Worm (Caenorhabditis elegans) whole organism, late embryonic: Measurements from ENCODE around the gene srh-246.

Experiments
- C08G9.2 ChIP-seq: sonication (generic microtip); optimal IDR thresholded peaks from 2 replicates; lab custom pipeline; 2016; ENCODE audit warnings: mild to moderate bottlenecking, missing genetic modification characterization, moderate library complexity, missing compliant biosample characterization
- C38D4.7 ChIP-seq: fragments of 200-800 bp; sonication (Bioruptor generic); optimal IDR thresholded peaks from 2 replicates; lab custom pipeline; 2018; ENCODE audit warnings: mild to moderate bottlenecking, missing genetic modification characterization, moderate library complexity, missing compliant biosample characterization
- K09A11.1 ChIP-seq: sonication (generic microtip); optimal IDR thresholded peaks from 2 replicates; lab custom pipeline; 2017; ENCODE audit warnings: antibody characterized with exemption, mild to moderate bottlenecking, missing genetic modification characterization, missing compliant biosample characterization; ENCODE audit not compliant: insufficient read depth
- Y22D7AL.16 ChIP-seq: sonication (generic microtip); optimal IDR thresholded peaks from 2 replicates; lab custom pipeline; 2016; ENCODE audit warnings: missing genetic modification characterization, missing compliant biosample characterization
- ama-1 ChIP-seq: fragments of 150-350 bp; optimal IDR thresholded peaks from 2 replicates; lab custom pipeline; 2014
- ceh-14 ChIP-seq: sonication (generic microtip); optimal IDR thresholded peaks from 2 replicates; lab custom pipeline; 2016; ENCODE audit warnings: missing genotype, missing genetic modification characterization, missing compliant biosample characterization
- ceh-18 ChIP-seq: sonication (generic microtip); optimal IDR thresholded peaks from 2 replicates; lab custom pipeline; 2016; ENCODE audit warnings: missing genetic modification characterization, missing compliant biosample characterization
- ceh-19 ChIP-seq: fragments of 200-800 bp; sonication (Bioruptor generic); optimal IDR thresholded peaks from 2 replicates; lab custom pipeline; 2018; ENCODE audit warnings: mild to moderate bottlenecking, missing genetic modification characterization, missing compliant biosample characterization
- ceh-2 ChIP-seq: sonication (generic microtip); optimal IDR thresholded peaks from 2 replicates; lab custom pipeline; 2016; ENCODE audit warnings: missing genotype, missing genetic modification characterization, missing compliant biosample characterization
- ceh-22 ChIP-seq: sonication (generic microtip); optimal IDR thresholded peaks from 2 replicates; lab custom pipeline; 2017; ENCODE audit warnings: missing biosample characterization, missing genetic modification characterization
- ceh-24 ChIP-seq: sonication (generic microtip); optimal IDR thresholded peaks from 2 replicates; lab custom pipeline; 2016; ENCODE audit warnings: mild to moderate bottlenecking, missing genetic modification characterization, missing compliant biosample characterization
- ceh-30 ChIP-seq: fragments of 150-350 bp; optimal IDR thresholded peaks from 2 replicates; lab custom pipeline; 2014; ENCODE audit warnings: missing biosample characterization, missing genetic modification characterization
- ceh-31 ChIP-seq: sonication (generic microtip); optimal IDR thresholded peaks from 2 replicates; lab custom pipeline; 2016; ENCODE audit warnings: missing genetic modification characterization, missing compliant biosample characterization
- ceh-34 ChIP-seq: sonication (generic microtip); optimal IDR thresholded peaks from 2 replicates; lab custom pipeline; 2016; ENCODE audit warnings: mild to moderate bottlenecking, missing genetic modification characterization, missing compliant biosample characterization
- ceh-48 ChIP-seq: sonication (generic microtip); optimal IDR thresholded peaks from 2 replicates; lab custom pipeline; 2016; ENCODE audit warnings: missing genetic modification characterization, inconsistent platforms, missing compliant biosample characterization
- ceh-6 ChIP-seq: fragments of 200-800 bp; sonication (Bioruptor generic); optimal IDR thresholded peaks from 2 replicates; lab custom pipeline; 2018; ENCODE audit warnings: mild to moderate bottlenecking, missing genetic modification characterization, missing compliant biosample characterization
- che-1 ChIP-seq: sonication (generic microtip); optimal IDR thresholded peaks from 2 replicates; lab custom pipeline; 2016; ENCODE audit warnings: mild to moderate bottlenecking, missing genetic modification characterization, missing compliant biosample characterization
- dmd-4 ChIP-seq: sonication (generic microtip); optimal IDR thresholded peaks from 2 replicates; lab custom pipeline; 2016; ENCODE audit warnings: borderline replicate concordance, missing genetic modification characterization, missing compliant biosample characterization
- dve-1 ChIP-seq: sonication (generic microtip); optimal IDR thresholded peaks from 2 replicates; lab custom pipeline; 2017; ENCODE audit warnings: antibody characterized with exemption, mild to moderate bottlenecking, missing genetic modification characterization, missing compliant biosample characterization
- eyg-1 ChIP-seq: sonication (generic microtip); optimal IDR thresholded peaks from 2 replicates; lab custom pipeline; 2016; ENCODE audit warnings: missing genotype, missing genetic modification characterization, missing compliant biosample characterization
- fax-1 ChIP-seq: sonication (generic microtip); optimal IDR thresholded peaks from 2 replicates; lab custom pipeline; 2016; ENCODE audit warnings: missing genotype, missing genetic modification characterization, missing compliant biosample characterization
- fkh-6 ChIP-seq: sonication (generic microtip); optimal IDR thresholded peaks from 2 replicates; lab custom pipeline; 2016; ENCODE audit warnings: missing genetic modification characterization, missing compliant biosample characterization
- hlh-13 ChIP-seq: fragments of 200-800 bp; sonication (Bioruptor generic); optimal IDR thresholded peaks from 2 replicates; lab custom pipeline; 2018; ENCODE audit warnings: mild to moderate bottlenecking, missing genetic modification characterization, missing compliant biosample characterization
- hlh-15 ChIP-seq: sonication (generic microtip); optimal IDR thresholded peaks from 2 replicates; lab custom pipeline; 2016; ENCODE audit warnings: missing genetic modification characterization, missing compliant biosample characterization
- lim-6 ChIP-seq: sonication (generic microtip); optimal IDR thresholded peaks from 2 replicates; lab custom pipeline; 2016; ENCODE audit warnings: missing genetic modification characterization, missing compliant biosample characterization
- lin-11 ChIP-seq: fragments of 200-800 bp; sonication (Bioruptor generic); optimal IDR thresholded peaks from 2 replicates; lab custom pipeline; 2018; ENCODE audit warnings: mild to moderate bottlenecking, missing genetic modification characterization, missing compliant biosample characterization
- madf-2 ChIP-seq: sonication (generic microtip); optimal IDR thresholded peaks from 2 replicates; lab custom pipeline; 2017; ENCODE audit warnings: missing genetic modification characterization, missing compliant biosample characterization
- nhr-11 ChIP-seq: fragments of 150-350 bp; optimal IDR thresholded peaks from 2 replicates; lab custom pipeline; 2014; ENCODE audit warnings: missing biosample characterization, missing genetic modification characterization
- nhr-232 ChIP-seq: sonication (generic microtip); optimal IDR thresholded peaks from 2 replicates; lab custom pipeline; 2016; ENCODE audit warnings: missing genetic modification characterization, missing compliant biosample characterization
- npax-4 ChIP-seq: sonication (generic microtip); optimal IDR thresholded peaks from 2 replicates; lab custom pipeline; 2016; ENCODE audit warnings: missing genetic modification characterization, missing compliant biosample characterization
- odd-2 ChIP-seq: sonication (generic microtip); optimal IDR thresholded peaks from 2 replicates; lab custom pipeline; 2017; ENCODE audit warnings: antibody characterized with exemption, mild to moderate bottlenecking, missing genetic modification characterization, missing compliant biosample characterization
- pax-1 ChIP-seq: fragments of 150-350 bp; optimal IDR thresholded peaks from 2 replicates; lab custom pipeline; 2014; ENCODE audit warnings: missing biosample characterization, missing genetic modification characterization
- pha-2 ChIP-seq: sonication (generic microtip); optimal IDR thresholded peaks from 2 replicates; lab custom pipeline; 2017; ENCODE audit warnings: mild to moderate bottlenecking, missing genetic modification characterization, missing compliant biosample characterization
- pha-4 ChIP-seq: fragments of 150-350 bp; optimal IDR thresholded peaks from 2 replicates; lab custom pipeline; 2018; ENCODE audit warnings: missing biosample characterization, missing genetic modification reagents, missing genetic modification characterization
- pros-1 ChIP-seq: fragments of 150-350 bp; optimal IDR thresholded peaks from 2 replicates; lab custom pipeline; 2014; ENCODE audit warnings: missing biosample characterization, missing genetic modification reagents, missing genetic modification characterization
- ref-2 ChIP-seq: sonication (generic microtip); optimal IDR thresholded peaks from 2 replicates; lab custom pipeline; 2016; ENCODE audit warnings: missing genetic modification characterization, missing compliant biosample characterization
- rnt-1 ChIP-seq: sonication (generic microtip); optimal IDR thresholded peaks from 2 replicates; lab custom pipeline; 2016; ENCODE audit warnings: missing genetic modification characterization, missing compliant biosample characterization
- sox-4 ChIP-seq: sonication (generic microtip); optimal IDR thresholded peaks from 2 replicates; lab custom pipeline; 2017; ENCODE audit warnings: mild to moderate bottlenecking, missing genetic modification characterization, inconsistent platforms, missing compliant biosample characterization
- tbx-7 ChIP-seq: sonication (generic microtip); optimal IDR thresholded peaks from 2 replicates; lab custom pipeline; 2016; ENCODE audit warnings: missing genotype, missing genetic modification characterization, missing compliant biosample characterization
- unc-3 ChIP-seq, 2 experiments: fragments of 200-800 bp in 1 of 2; sonication (Bioruptor generic) in 1 of 2; sonication (generic microtip) in 1 of 2; conservative IDR thresholded peaks in 1 of 2; optimal IDR thresholded peaks in 1 of 2; 2 replicates each; pipeline versions ENCODE4 v1.3.6 to Lab custom; 2016 to 2022; ENCODE audit warnings: missing compliant biosample characterization in 2 of 2, missing genetic modification characterization in 2 of 2, missing genetic modification reagents in 1 of 2
- zip-5 ChIP-seq: sonication (generic microtip); optimal IDR thresholded peaks from 2 replicates; lab custom pipeline; 2016; ENCODE audit warnings: missing genetic modification characterization, missing compliant biosample characterization
- ztf-16 ChIP-seq: sonication (generic microtip); optimal IDR thresholded peaks from 2 replicates; lab custom pipeline; 2017; ENCODE audit warnings: missing genetic modification characterization, missing compliant biosample characterization

srh-246 gene

ce11 chrV:699051-699450 lies 41.5 kb upstream of the srh-246 start:
- TF ChIP-seq ama-1: no peak
- TF ChIP-seq lin-11: no peak
- no peak for TF ChIP-seq nhr-11 (tag; lab: Kevin White, UChicago)
- no peak for TF ChIP-seq ceh-48
- TF ChIP-seq dve-1: no peak
- TF ChIP-seq madf-2 (tag; lab: Kevin White, UChicago): no peak
- TF ChIP-seq ceh-14: no peak
- TF ChIP-seq dmd-4 (tag; lab: Kevin White, UChicago): no peak
- TF ChIP-seq sox-4: no peak
- no peak for TF ChIP-seq C38D4.7 (GFP tag; lab: Kevin White, UChicago)
- TF ChIP-seq tbx-7: no peak
- TF ChIP-seq Y22D7AL.16 (tag; lab: Kevin White, UChicago): no peak
- no peak for TF ChIP-seq ceh-34
- no peak for TF ChIP-seq ref-2 (tag; lab: Kevin White, UChicago)
- no peak for TF ChIP-seq ztf-16 (tag; lab: Kevin White, UChicago)
- no peak for TF ChIP-seq npax-4 (tag; lab: Kevin White, UChicago)
- TF ChIP-seq ceh-19: no peak
- TF ChIP-seq K09A11.1 (tag; lab: Kevin White, UChicago): no peak
- TF ChIP-seq unc-3 (GFP tag; conservative IDR thresholded peaks at IDR 0.05; lab: Robert Waterston, UW): no peak
- TF ChIP-seq unc-3 (tag; optimal IDR thresholded peaks at IDR 0.05; lab: Kevin White, UChicago): no peak

DNA sequence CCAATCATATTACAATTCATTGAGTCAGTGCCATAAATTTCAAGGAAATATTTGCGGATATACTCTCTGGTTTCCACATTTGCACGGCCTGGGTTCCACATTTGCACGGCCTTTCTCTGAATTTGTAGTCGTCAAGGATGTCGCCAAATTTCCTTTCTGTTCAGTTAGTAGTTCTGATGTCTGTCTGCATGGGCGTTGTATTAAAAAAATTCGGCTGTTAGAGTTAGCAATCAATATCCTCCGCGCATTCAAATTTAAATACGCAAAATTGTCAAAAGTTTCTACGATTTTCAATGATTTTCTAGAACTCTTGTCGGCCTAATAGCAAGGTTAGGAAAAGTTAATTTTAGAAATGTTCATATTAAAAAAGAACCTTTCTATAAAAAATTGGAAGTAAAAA lies 38.3 kb upstream of the srh-246 start, which contains the start of gene srj-52:
Gene srj-52, minus strand, starts transcription at position 101 of the 400 bp plus-strand sequence.
- no peak for TF ChIP-seq hlh-13
- no peak for TF ChIP-seq pax-1 (tag; lab: Kevin White, UChicago)
- no peak for TF ChIP-seq rnt-1
- no peak for TF ChIP-seq ceh-22 (tag; lab: Kevin White, UChicago)
- TF ChIP-seq ceh-31 (tag; lab: Kevin White, UChicago): no peak
- no peak for TF ChIP-seq eyg-1 (tag; lab: Kevin White, UChicago)
- TF ChIP-seq fax-1 (tag; lab: Kevin White, UChicago): no peak
- no peak for TF ChIP-seq ceh-30 (tag; lab: Kevin White, UChicago)
- TF ChIP-seq ref-2 (tag; lab: Kevin White, UChicago): no peak
- TF ChIP-seq ceh-2 (tag; lab: Kevin White, UChicago): no peak
- TF ChIP-seq lim-6: no peak
- TF ChIP-seq nhr-232: no peak
- TF ChIP-seq fkh-6 (tag; lab: Kevin White, UChicago): no peak
- TF ChIP-seq ceh-6: no peak
- TF ChIP-seq hlh-15 (tag; lab: Kevin White, UChicago): no peak
- no peak for TF ChIP-seq che-1 (tag; lab: Kevin White, UChicago)
- no peak for TF ChIP-seq ceh-18 (tag; lab: Kevin White, UChicago)

DNA sequence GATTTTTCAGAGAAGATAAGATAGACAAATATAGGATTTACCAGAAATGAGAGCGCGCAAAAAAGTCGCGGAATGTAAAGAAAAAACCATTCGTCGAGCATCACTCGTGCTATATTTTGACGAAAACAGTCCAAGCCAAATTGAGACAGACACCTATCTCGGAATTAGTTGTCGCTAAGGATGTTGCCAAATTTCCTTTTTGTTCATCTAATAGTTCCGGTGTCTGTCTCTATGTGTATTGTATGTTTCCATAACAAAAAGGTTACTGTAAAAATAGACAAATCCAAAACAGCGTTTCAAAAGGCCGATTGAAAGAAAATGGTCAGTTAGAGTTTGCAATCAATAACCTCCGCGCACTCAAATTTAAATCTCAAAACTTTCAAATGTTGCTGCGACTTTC lies 37.0 kb upstream of the srh-246 start, which contains the start of gene srj-53:
Gene srj-53, minus strand, starts transcription at position 101 of the 400 bp plus-strand sequence.
- no peak for TF ChIP-seq ceh-22 (tag; lab: Kevin White, UChicago)
- TF ChIP-seq hlh-15 (tag; lab: Kevin White, UChicago): no peak
- TF ChIP-seq pha-2: no peak
- no peak for TF ChIP-seq odd-2 (tag; lab: Kevin White, UChicago)
- no peak for TF ChIP-seq C08G9.2
- no peak for TF ChIP-seq che-1 (tag; lab: Kevin White, UChicago)
- TF ChIP-seq ceh-6: no peak
- TF ChIP-seq pros-1 (tag; lab: Kevin White, UChicago): no peak
- TF ChIP-seq zip-5 (tag; lab: Kevin White, UChicago): no peak
- TF ChIP-seq ceh-24 (tag; lab: Kevin White, UChicago): no peak
- no peak for TF ChIP-seq Y22D7AL.16 (tag; lab: Kevin White, UChicago)
- TF ChIP-seq pha-4 (tag; lab: Kevin White, UChicago): no peak
- no peak for TF ChIP-seq ama-1
